Fruit fly (Drosophila melanogaster) whole organism, embryonic: Measurements from ENCODE around the gene CG6951.
A peak's percentile ranks its signal among the peaks of the same experiment; 100 is the strongest.

Experiments
- CG10654 ChIP-seq: fragments of 200-800 bp; sonication (Bioruptor generic); optimal IDR thresholded peaks from 2 replicates; lab custom pipeline; 2016; ENCODE audit warnings: missing biosample characterization, missing genetic modification characterization
- CG12219 ChIP-seq: fragments of 200-800 bp; sonication (Bioruptor generic); optimal IDR thresholded peaks from 3 replicates; lab custom pipeline; 2018; ENCODE audit warnings: missing biosample characterization, mild to moderate bottlenecking, missing genetic modification characterization
- CG1233 ChIP-seq: fragments of 200-800 bp; sonication (Bioruptor generic); optimal IDR thresholded peaks from 4 replicates; lab custom pipeline; 2018; ENCODE audit warnings: missing biosample characterization, mild to moderate bottlenecking, missing genetic modification characterization
- CG13287 ChIP-seq: fragments of 200-800 bp; sonication (Bioruptor generic); IDR thresholded peaks from 2 replicates; pipeline ENCODE4 v1.3.6; 2022; ENCODE audit warnings: missing biosample characterization, missing genetic modification characterization; ENCODE audit not compliant: partially characterized antibody
- CG17912 ChIP-seq: fragments of 200-800 bp; sonication (Bioruptor generic); optimal IDR thresholded peaks from 2 replicates; lab custom pipeline; 2018; ENCODE audit warnings: missing biosample characterization, mild to moderate bottlenecking, missing genetic modification characterization
- CG18262 ChIP-seq: fragments of 200-800 bp; optimal IDR thresholded peaks from 3 replicates; lab custom pipeline; 2019; ENCODE audit warnings: missing biosample characterization, mild to moderate bottlenecking, missing genetic modification characterization, moderate library complexity
- CG1832 ChIP-seq: fragments of 200-800 bp; sonication (Bioruptor generic); optimal IDR thresholded peaks from 2 replicates; lab custom pipeline; 2017; ENCODE audit warnings: missing biosample characterization, mild to moderate bottlenecking, missing genetic modification characterization, inconsistent platforms
- CG2129 ChIP-seq: fragments of 200-800 bp; sonication (Bioruptor generic); IDR thresholded peaks from 2 replicates; pipeline ENCODE4 v1.3.6; 2022; ENCODE audit warnings: missing biosample characterization, missing genetic modification characterization; ENCODE audit not compliant: partially characterized antibody
- CG34224 ChIP-seq: fragments of 200-800 bp; sonication (Bioruptor generic); IDR thresholded peaks from 3 replicates; pipeline ENCODE4 v1.3.6; 2022; ENCODE audit warnings: missing biosample characterization, missing genetic modification characterization; ENCODE audit not compliant: partially characterized antibody
- CG5180 ChIP-seq: fragments of 200-800 bp; sonication (Bioruptor generic); optimal IDR thresholded peaks from 3 replicates; lab custom pipeline; 2017; ENCODE audit warnings: missing biosample characterization, missing genetic modification characterization, mild to moderate bottlenecking, moderate library complexity, missing genetic modification reagents
- CG7271 ChIP-seq: fragments of 200-800 bp; sonication (Bioruptor generic); optimal IDR thresholded peaks from 2 replicates; lab custom pipeline; 2018; ENCODE audit warnings: missing biosample characterization, mild to moderate bottlenecking, missing genetic modification characterization, moderate library complexity
- CG7745 ChIP-seq: fragments of 200-800 bp; sonication (Bioruptor generic); optimal IDR thresholded peaks from 2 replicates; lab custom pipeline; 2018; ENCODE audit warnings: missing biosample characterization, mild to moderate bottlenecking, missing genetic modification characterization, moderate library complexity
- CG7963 ChIP-seq: fragments of 200-800 bp; sonication (Bioruptor generic); IDR thresholded peaks from 3 replicates; pipeline ENCODE4 v1.3.6; 2022; ENCODE audit warnings: missing biosample characterization, missing genetic modification characterization; ENCODE audit not compliant: partially characterized antibody
- CG7987 ChIP-seq: fragments of 200-800 bp; sonication (Bioruptor generic); optimal IDR thresholded peaks from 2 replicates; lab custom pipeline; 2018; ENCODE audit warnings: missing biosample characterization, mild to moderate bottlenecking, missing genetic modification characterization, moderate library complexity
- CTCF ChIP-seq: fragments of 200-800 bp; sonication (Bioruptor generic); optimal IDR thresholded peaks from 2 replicates; lab custom pipeline; 2017; ENCODE audit warnings: missing biosample characterization, mild to moderate bottlenecking, missing genetic modification characterization, moderate library complexity
- D ChIP-seq, 2 experiments: fragments of 200-800 bp in 1 of 2; fragments of >200 bp in 1 of 2; sonication (Bioruptor generic) in 1 of 2; optimal IDR thresholded peaks; 2 replicates in 1 of 2; 3 replicates in 1 of 2; lab custom pipeline; 2017; ENCODE audit warnings: mild to moderate bottlenecking in 1 of 2, missing biosample characterization in 1 of 2, missing genetic modification characterization in 1 of 2, missing genetic modification reagents in 1 of 2
- Doc3 ChIP-seq: fragments of 200-800 bp; sonication (Bioruptor generic); IDR thresholded peaks from 3 replicates; pipeline ENCODE4 v1.3.6; 2022; ENCODE audit warnings: missing biosample characterization, missing genetic modification characterization; ENCODE audit not compliant: partially characterized antibody
- HmgD ChIP-seq: fragments of 200-800 bp; sonication (Bioruptor generic); optimal IDR thresholded peaks from 3 replicates; lab custom pipeline; 2016; ENCODE audit warnings: missing biosample characterization, missing genetic modification characterization
- Hr39 ChIP-seq: fragments of >200 bp; optimal IDR thresholded peaks from 2 replicates; lab custom pipeline; 2017
- Med ChIP-seq: fragments of 200-800 bp; sonication (Bioruptor generic); peaks from one replicate; lab custom pipeline; 2016; ENCODE audit warnings: missing biosample characterization, missing genetic modification characterization, mild to moderate bottlenecking, inconsistent platforms, moderate library complexity
- Meics ChIP-seq: fragments of 200-800 bp; sonication (Bioruptor generic); optimal IDR thresholded peaks from 2 replicates; lab custom pipeline; 2017; ENCODE audit warnings: missing biosample characterization, mild to moderate bottlenecking, missing genetic modification characterization
- NK7.1 ChIP-seq: fragments of 200-800 bp; sonication (Bioruptor generic); optimal IDR thresholded peaks from 3 replicates; lab custom pipeline; 2016; ENCODE audit warnings: missing biosample characterization, missing genetic modification characterization
- Nf-YB ChIP-seq: fragments of 200-800 bp; sonication (Bioruptor generic); optimal IDR thresholded peaks from 3 replicates; lab custom pipeline; 2019; ENCODE audit warnings: missing biosample characterization, mild to moderate bottlenecking, missing genetic modification characterization, moderate library complexity
- PHDP ChIP-seq: fragments of 200-800 bp; sonication (Bioruptor generic); optimal IDR thresholded peaks from 3 replicates; lab custom pipeline; 2018; ENCODE audit warnings: missing biosample characterization, mild to moderate bottlenecking, missing genetic modification characterization, moderate library complexity
- Poxn ChIP-seq: fragments of 200-800 bp; sonication (Bioruptor generic); IDR thresholded peaks from 2 replicates; pipeline ENCODE4 v1.3.6; 2022; ENCODE audit warnings: missing biosample characterization, missing genetic modification characterization
- Sin3A ChIP-seq: fragments of >200 bp; optimal IDR thresholded peaks from 2 replicates; lab custom pipeline; 2018
- Spps ChIP-seq: fragments of 200-800 bp; sonication (Bioruptor generic); optimal IDR thresholded peaks from 2 replicates; lab custom pipeline; 2018; ENCODE audit warnings: missing biosample characterization, mild to moderate bottlenecking, missing genetic modification characterization
- Sry-δ ChIP-seq: fragments of 200-800 bp; sonication (Bioruptor generic); optimal IDR thresholded peaks from 2 replicates; lab custom pipeline; 2016; ENCODE audit warnings: missing biosample characterization, missing genetic modification characterization
- Ssrp ChIP-seq: fragments of 200-800 bp; sonication (Bioruptor generic); optimal IDR thresholded peaks from 2 replicates; lab custom pipeline; 2018; ENCODE audit warnings: missing biosample characterization, mild to moderate bottlenecking, missing genetic modification characterization, moderate library complexity
- aop ChIP-seq: fragments of 200-800 bp; sonication (Bioruptor generic); IDR thresholded peaks from 2 replicates; pipeline ENCODE4 v1.3.6; 2022; ENCODE audit warnings: missing biosample characterization, missing genetic modification characterization
- ash1 ChIP-seq: fragments of 200-800 bp; sonication (Bioruptor generic); optimal IDR thresholded peaks from 2 replicates; lab custom pipeline; 2018; ENCODE audit warnings: missing biosample characterization, mild to moderate bottlenecking, missing genetic modification characterization
- bowl ChIP-seq: fragments of 200-800 bp; sonication (Bioruptor generic); IDR thresholded peaks from 2 replicates; pipeline ENCODE4 v1.3.6; 2022; ENCODE audit warnings: missing biosample characterization, missing genetic modification characterization
- dm ChIP-seq: fragments of 200-800 bp; sonication (Bioruptor generic); optimal IDR thresholded peaks from 3 replicates; lab custom pipeline; 2016; ENCODE audit warnings: missing biosample characterization, missing genetic modification characterization
- dmrt99B ChIP-seq: fragments of 200-800 bp; sonication (Bioruptor generic); optimal IDR thresholded peaks from 2 replicates; lab custom pipeline; 2018; ENCODE audit warnings: missing biosample characterization, mild to moderate bottlenecking, missing genetic modification characterization, moderate library complexity
- ems ChIP-seq: fragments of 200-800 bp; sonication (Bioruptor generic); optimal IDR thresholded peaks from 3 replicates; lab custom pipeline; 2016; ENCODE audit warnings: missing biosample characterization, missing genetic modification characterization
- en ChIP-seq: fragments of 200-800 bp; sonication (Bioruptor generic); optimal IDR thresholded peaks from 2 replicates; lab custom pipeline; 2016; ENCODE audit warnings: missing biosample characterization, missing genetic modification characterization
- eve ChIP-seq, 2 experiments: fragments of >200 bp; optimal IDR thresholded peaks; 2 replicates each; lab custom pipeline; 2017; ENCODE audit warnings: missing biosample characterization in 2 of 2, missing genetic modification characterization in 2 of 2
- fd96Cb ChIP-seq: fragments of 200-800 bp; sonication (Bioruptor generic); optimal IDR thresholded peaks from 2 replicates; lab custom pipeline; 2018; ENCODE audit warnings: missing biosample characterization, mild to moderate bottlenecking, missing genetic modification characterization, moderate library complexity
- grn ChIP-seq: fragments of 200-800 bp; sonication (Bioruptor generic); optimal IDR thresholded peaks from 3 replicates; lab custom pipeline; 2017; ENCODE audit warnings: missing biosample characterization, missing genetic modification characterization
- hkb ChIP-seq, 2 experiments: fragments of 200-800 bp in 1 of 2; fragments of >200 bp in 1 of 2; sonication (Bioruptor generic) in 1 of 2; IDR thresholded peaks in 1 of 2; optimal IDR thresholded peaks in 1 of 2; 2 replicates each; pipeline versions ENCODE4 v1.3.6 to Lab custom; 2017 to 2022; ENCODE audit warnings: missing biosample characterization in 1 of 2, missing genetic modification characterization in 1 of 2
- knrl ChIP-seq: fragments of 200-800 bp; sonication (Bioruptor generic); IDR thresholded peaks from 3 replicates; pipeline ENCODE4 v1.3.6; 2022; ENCODE audit warnings: missing biosample characterization, missing genetic modification characterization; ENCODE audit not compliant: partially characterized antibody
- mirr ChIP-seq: fragments of 200-800 bp; sonication (Bioruptor generic); optimal IDR thresholded peaks from 3 replicates; lab custom pipeline; 2018; ENCODE audit warnings: missing biosample characterization, mild to moderate bottlenecking, missing genetic modification characterization
- nmo ChIP-seq: fragments of 200-800 bp; sonication (Bioruptor generic); optimal IDR thresholded peaks from 2 replicates; lab custom pipeline; 2018; ENCODE audit warnings: missing biosample characterization, mild to moderate bottlenecking, missing genetic modification characterization, moderate library complexity
- org-1 ChIP-seq: fragments of 200-800 bp; sonication (Bioruptor generic); optimal IDR thresholded peaks from 2 replicates; lab custom pipeline; 2017; ENCODE audit warnings: missing biosample characterization, missing genetic modification characterization
- psq ChIP-seq: fragments of 200-800 bp; sonication (Bioruptor generic); optimal IDR thresholded peaks from 2 replicates; lab custom pipeline; 2017; ENCODE audit warnings: missing biosample characterization, missing genetic modification characterization
- sens-2 ChIP-seq: fragments of 200-800 bp; sonication (Bioruptor generic); IDR thresholded peaks from 2 replicates; pipeline ENCODE4 v1.3.6; 2022; ENCODE audit warnings: missing biosample characterization, missing genetic modification characterization
- seq ChIP-seq: fragments of 200-800 bp; sonication (Bioruptor generic); IDR thresholded peaks from 2 replicates; pipeline ENCODE4 v1.3.6; 2022; ENCODE audit warnings: missing biosample characterization, missing genetic modification characterization
- slp2 ChIP-seq: fragments of 200-800 bp; sonication (Bioruptor generic); optimal IDR thresholded peaks from 2 replicates; lab custom pipeline; 2016; ENCODE audit warnings: missing biosample characterization, missing genetic modification characterization
- toy ChIP-seq: fragments of 200-800 bp; sonication (Bioruptor generic); IDR thresholded peaks from 2 replicates; pipeline ENCODE4 v1.3.6; 2022; ENCODE audit warnings: missing biosample characterization, missing genetic modification characterization
- wek ChIP-seq: fragments of 200-800 bp; sonication (Bioruptor generic); optimal IDR thresholded peaks from 3 replicates; lab custom pipeline; 2018; ENCODE audit warnings: missing biosample characterization, mild to moderate bottlenecking, missing genetic modification characterization, moderate library complexity
- zf30C ChIP-seq: fragments of 200-800 bp; sonication (Bioruptor generic); optimal IDR thresholded peaks from 3 replicates; lab custom pipeline; 2018; ENCODE audit warnings: missing biosample characterization, mild to moderate bottlenecking, missing genetic modification characterization

Gene CG6951

dm6 chr3L:20195875-20196274 lies 45.2 kb upstream of the CG6951 start (continued):
- peak; percentile 70 for TF ChIP-seq nmo
- TF ChIP-seq en (GFP tag; lab: Kevin White, UChicago) = no peak
- peak; percentile 31 for TF ChIP-seq org-1
- TF ChIP-seq CG18262 = peak; percentile 77
- no peak for TF ChIP-seq psq
- TF ChIP-seq Nf-YB = no peak
- peak; percentile 57 for TF ChIP-seq PHDP (tag; lab: Kevin White, UChicago)
- TF ChIP-seq Hr39 = no peak
- no peak for TF ChIP-seq dm
- no peak for TF ChIP-seq CG10654
- no peak for TF ChIP-seq wek
- TF ChIP-seq mirr = no peak
- TF ChIP-seq dmrt99B (tag; lab: Kevin White, UChicago) = peak; percentile 83
- no peak for TF ChIP-seq aop (GFP tag; lab: Robert Waterston, UW)
- no peak for TF ChIP-seq Doc3 (GFP tag; lab: Robert Waterston, UW)
- TF ChIP-seq CG12219 (GFP tag; lab: Kevin White, UChicago) = peak; percentile 65
- no peak for TF ChIP-seq CG7963 (GFP tag; lab: Robert Waterston, UW)
- no peak for TF ChIP-seq CG34224 (GFP tag; lab: Robert Waterston, UW)
- TF ChIP-seq eve (GFP tag; optimal IDR thresholded peaks at IDR 0.05; lab: Kevin White, UChicago) = peak in 1 of 2 experiments; percentile 69
- no peak for TF ChIP-seq knrl (GFP tag; lab: Robert Waterston, UW)
- no peak for TF ChIP-seq hkb (optimal IDR thresholded peaks at IDR 0.05; lab: Kevin White, UChicago)
- peak; percentile 72; the same call in 1 of the 2 replicates for TF ChIP-seq hkb (GFP tag; IDR thresholded peaks at IDR 0.05; lab: Robert Waterston, UW)
- TF ChIP-seq zf30C (GFP tag; lab: Kevin White, UChicago) = no peak
- TF ChIP-seq ems (GFP tag; lab: Kevin White, UChicago) = peak; percentile 54
- TF ChIP-seq HmgD (GFP tag; lab: Kevin White, UChicago) = no peak
- no peak for TF ChIP-seq CG7745 (tag; lab: Kevin White, UChicago)
- peak; percentile 53 for TF ChIP-seq CG5180 (GFP tag; lab: Kevin White, UChicago)
- TF ChIP-seq CG7271 = no peak
- no peak for TF ChIP-seq CG7987
- no peak for TF ChIP-seq CTCF (GFP tag; lab: Kevin White, UChicago)
- peak; percentile 41 for TF ChIP-seq slp2 (GFP tag; lab: Kevin White, UChicago)
- peak; percentile 40 for TF ChIP-seq Spps (tag; lab: Kevin White, UChicago)
- TF ChIP-seq sens-2 (GFP tag; lab: Robert Waterston, UW) = no peak
- TF ChIP-seq Ssrp = peak; percentile 57
- no peak for TF ChIP-seq toy (GFP tag; lab: Robert Waterston, UW)
- TF ChIP-seq NK7.1 (GFP tag; lab: Kevin White, UChicago) = no peak
- TF ChIP-seq ash1 (GFP tag; lab: Kevin White, UChicago) = no peak
- no peak for TF ChIP-seq Sin3A (lab: Kevin White, UChicago)
- TF ChIP-seq CG17912 = no peak
- no peak for TF ChIP-seq CG1832 (GFP tag; lab: Kevin White, UChicago)
- TF ChIP-seq D (optimal IDR thresholded peaks at IDR 0.05; lab: Kevin White, UChicago) = no peak
- TF ChIP-seq D (GFP tag; optimal IDR thresholded peaks at IDR 0.05; lab: Kevin White, UChicago) = peak; percentile 69
- TF ChIP-seq grn = no peak
- TF ChIP-seq CG13287 (GFP tag; lab: Robert Waterston, UW) = no peak
- TF ChIP-seq Poxn = no peak
- TF ChIP-seq Meics (GFP tag; lab: Kevin White, UChicago) = peak; percentile 13
- peak; percentile 69 for TF ChIP-seq fd96Cb (tag; lab: Kevin White, UChicago)
- peak; percentile 42; the same call in 1 of the 2 replicates for TF ChIP-seq seq (GFP tag; lab: Robert Waterston, UW)
- no peak for TF ChIP-seq CG2129 (GFP tag; lab: Robert Waterston, UW)
- TF ChIP-seq CG1233 (GFP tag; lab: Kevin White, UChicago) = peak; percentile 52
- peak; percentile 87 for TF ChIP-seq Med (GFP tag; lab: Kevin White, UChicago)
- TF ChIP-seq bowl (GFP tag; lab: Robert Waterston, UW) = no peak
- peak; percentile 17 for TF ChIP-seq Sry-δ (GFP tag; lab: Kevin White, UChicago)
